Worm (Caenorhabditis elegans) whole organism, midembryonic: Measurements from ENCODE around the gene teg-1.

ENCODE experiments used
- T22C8.4 ChIP-seq: fragments of 200-800 bp; sonication (Bioruptor generic); IDR thresholded peaks from 2 replicates; pipeline ENCODE4 v1.3.6; 2022; ENCODE audit warnings: missing genetic modification characterization, missing compliant biosample characterization
- cog-1 ChIP-seq: sonication (generic microtip); optimal IDR thresholded peaks from 2 replicates; lab custom pipeline; 2016; ENCODE audit warnings: missing genetic modification characterization, missing compliant biosample characterization
- flt-1 ChIP-seq: fragments of 200-800 bp; sonication (Bioruptor generic); IDR thresholded peaks from 2 replicates; pipeline ENCODE4 v1.3.6; 2022; ENCODE audit warnings: missing genetic modification characterization, missing compliant biosample characterization
- klf-2 ChIP-seq: fragments of 200-800 bp; sonication (Bioruptor generic); conservative IDR thresholded peaks from 2 replicates; pipeline ENCODE4 v1.3.6; 2022; ENCODE audit warnings: missing genetic modification reagents, missing genetic modification characterization, missing compliant biosample characterization
- med-1 ChIP-seq: sonication (generic microtip); optimal IDR thresholded peaks from 2 replicates; lab custom pipeline; 2017; ENCODE audit warnings: missing genetic modification characterization, mild to moderate bottlenecking, missing compliant biosample characterization, antibody characterized with exemption, missing genetic modification reagents; ENCODE audit not compliant: insufficient read depth
- ref-1 ChIP-seq: fragments of 200-800 bp; sonication (Bioruptor generic); conservative IDR thresholded peaks from 2 replicates; pipeline ENCODE4 v1.3.6; 2022; ENCODE audit warnings: missing genetic modification reagents, missing genetic modification characterization, missing compliant biosample characterization
- tab-1 ChIP-seq: fragments of 200-800 bp; sonication (Bioruptor generic); IDR thresholded peaks from 2 replicates; pipeline ENCODE4 v1.3.6; 2022; ENCODE audit warnings: missing genetic modification characterization, missing compliant biosample characterization
- ztf-23 ChIP-seq: fragments of 200-800 bp; sonication (Bioruptor generic); IDR thresholded peaks from 2 replicates; pipeline ENCODE4 v1.3.6; 2022; ENCODE audit warnings: missing genetic modification reagents, missing genetic modification characterization, missing compliant biosample characterization
- ztf-29 ChIP-seq: fragments of 200-800 bp; sonication (Bioruptor generic); IDR thresholded peaks from 2 replicates; pipeline ENCODE4 v1.3.6; 2022; ENCODE audit warnings: missing genetic modification reagents, missing genetic modification characterization, missing compliant biosample characterization

The teg-1 gene

ce11 chrIII:11333032-11333732 is 15.2 kb upstream of the teg-1 start, which contains the start of gene T28D6.5:
Gene T28D6.5, plus strand, starts transcription at chrIII:11333682.
- TF ChIP-seq ref-1 (GFP tag; lab: Robert Waterston, UW), result no peak
- TF ChIP-seq klf-2, result no peak
- TF ChIP-seq tab-1 (GFP tag; lab: Robert Waterston, UW), result no peak
- no peak for TF ChIP-seq flt-1 (GFP tag; lab: Robert Waterston, UW)
- no peak for TF ChIP-seq ztf-23 (GFP tag; lab: Robert Waterston, UW)
- no peak for TF ChIP-seq ztf-29 (GFP tag; lab: Robert Waterston, UW)
- no peak for TF ChIP-seq cog-1

ce11 chrIII:11332306-11332705 is 14.3 kb upstream of the teg-1 start:
- TF ChIP-seq ref-1 (GFP tag; lab: Robert Waterston, UW) (no peak), flt-1 (GFP tag; lab: Robert Waterston, UW) (no peak), ztf-29 (GFP tag; lab: Robert Waterston, UW) (no peak), tab-1 (GFP tag; lab: Robert Waterston, UW) (no peak), cog-1 (no peak), med-1 (no peak), ztf-23 (GFP tag; lab: Robert Waterston, UW) (no peak), T22C8.4 (GFP tag; lab: Robert Waterston, UW) (no peak), klf-2 (no peak)

- TF ChIP-seq klf-2, result no peak
Observed at ce11 chrIII:11324093-11324492, 6.1 kb upstream of the teg-1 start.

ce11 chrIII:11317164-11317620 is 839 bp downstream of the teg-1 start, which contains the start of gene mcm-10:
Gene mcm-10, plus strand, starts transcription at chrIII:11317570.
- TF ChIP-seq med-1 (no peak), T22C8.4 (GFP tag; lab: Robert Waterston, UW) (no peak; the same call in 1 of the 2 replicates), flt-1 (GFP tag; lab: Robert Waterston, UW) (peak; percentile 31; the same call in 1 of the 2 replicates), ztf-29 (GFP tag; lab: Robert Waterston, UW) (peak; percentile 40; the same call in 1 of the 2 replicates), klf-2 (peak; percentile 68; the same call in 1 of the 2 replicates), ztf-23 (GFP tag; lab: Robert Waterston, UW) (peak; percentile 76; the same call in 1 of the 2 replicates), cog-1 (peak; percentile 85), tab-1 (GFP tag; lab: Robert Waterston, UW) (no peak), ref-1 (GFP tag; lab: Robert Waterston, UW) (no peak)

- TF ChIP-seq flt-1 (GFP tag; lab: Robert Waterston, UW) (no peak), T22C8.4 (GFP tag; lab: Robert Waterston, UW) (no peak), ztf-29 (GFP tag; lab: Robert Waterston, UW) (no peak), klf-2 (no peak), ref-1 (GFP tag; lab: Robert Waterston, UW) (no peak), tab-1 (GFP tag; lab: Robert Waterston, UW) (no peak), cog-1 (no peak), ztf-23 (GFP tag; lab: Robert Waterston, UW) (no peak), med-1 (no peak)
Observed at ce11 chrIII:11311466-11311865, 6.6 kb downstream of the teg-1 start, which contains the start of gene rab-35. Gene rab-35, minus strand, starts transcription at chrIII:11311566.

- no peak for TF ChIP-seq cog-1
- no peak for TF ChIP-seq ztf-29 (GFP tag; lab: Robert Waterston, UW)
- TF ChIP-seq klf-2, result 0 out of 2 replicates have a peak, but pooled peaks have one; percentile 51
- TF ChIP-seq med-1, result no peak
- TF ChIP-seq T22C8.4 (GFP tag; lab: Robert Waterston, UW), result no peak
- TF ChIP-seq flt-1 (GFP tag; lab: Robert Waterston, UW), result 0 out of 2 replicates have a peak, but pooled peaks have one; percentile 41
- no peak for TF ChIP-seq tab-1 (GFP tag; lab: Robert Waterston, UW)
- peak; percentile 65; the same call in 1 of the 2 replicates for TF ChIP-seq ztf-23 (GFP tag; lab: Robert Waterston, UW)
- no peak for TF ChIP-seq ref-1 (GFP tag; lab: Robert Waterston, UW)
Observed at ce11 chrIII:11290554-11290953, 27.5 kb downstream of the teg-1 start, which contains the start of the genes gly-9, mib-1 and smc-3. Gene gly-9, minus strand, starts transcription at chrIII:11290580. Gene mib-1, minus strand, starts transcription at chrIII:11290676. Gene smc-3, plus strand, starts transcription at chrIII:11290904.

ce11 chrIII:11289876-11290275 is 28.2 kb downstream of the teg-1 start:
- TF ChIP-seq tab-1 (GFP tag; lab: Robert Waterston, UW) (no peak), ztf-29 (GFP tag; lab: Robert Waterston, UW) (no peak), med-1 (no peak), klf-2 (no peak), ref-1 (GFP tag; lab: Robert Waterston, UW) (no peak), cog-1 (no peak), flt-1 (GFP tag; lab: Robert Waterston, UW) (no peak), ztf-23 (GFP tag; lab: Robert Waterston, UW) (no peak), T22C8.4 (GFP tag; lab: Robert Waterston, UW) (no peak)

ce11 chrIII:11288295-11288694 is 29.7 kb downstream of the teg-1 start:
- TF ChIP-seq med-1, result no peak
- TF ChIP-seq T22C8.4 (GFP tag; lab: Robert Waterston, UW), result peak; percentile 63

ce11 chrIII:11287340-11287739 is 30.7 kb downstream of the teg-1 start:
- TF ChIP-seq ref-1 (GFP tag; lab: Robert Waterston, UW) (no peak), T22C8.4 (GFP tag; lab: Robert Waterston, UW) (peak; percentile 81), ztf-23 (GFP tag; lab: Robert Waterston, UW) (no peak), klf-2 (no peak), med-1 (no peak), cog-1 (no peak), tab-1 (GFP tag; lab: Robert Waterston, UW) (no peak), flt-1 (GFP tag; lab: Robert Waterston, UW) (no peak)

ce11 chrIII:11286069-11286468 is 32.0 kb downstream of the teg-1 start:
- TF ChIP-seq tab-1 (GFP tag; lab: Robert Waterston, UW), result no peak
- peak; percentile 38; the same call in 1 of the 2 replicates for TF ChIP-seq klf-2
- 0 out of 2 replicates have a peak, but pooled peaks have one; percentile 34 for TF ChIP-seq flt-1 (GFP tag; lab: Robert Waterston, UW)
- peak; percentile 1 for TF ChIP-seq cog-1
- no peak for TF ChIP-seq ref-1 (GFP tag; lab: Robert Waterston, UW)
